Worm (Caenorhabditis elegans) whole organism, young adult: ENCODE measurements around the gene kdp-1.

ENCODE experiments used
- F49E8.2 ChIP-seq: sonication (generic microtip); optimal IDR thresholded peaks from 3 replicates; lab custom pipeline; 2017; ENCODE audit warnings: missing genetic modification characterization, mild to moderate bottlenecking, missing compliant biosample characterization, antibody characterized with exemption, moderate library complexity; ENCODE audit not compliant: insufficient read depth
- Y95B8A.8 ChIP-seq: fragments of 200-800 bp; sonication (Bioruptor generic); IDR thresholded peaks from 2 replicates; pipeline ENCODE4 v1.3.6; 2022; ENCODE audit warnings: missing genetic modification reagents, missing genetic modification characterization, missing compliant biosample characterization
- bed-2 ChIP-seq: fragments of 200-800 bp; sonication (Bioruptor generic); IDR thresholded peaks from 2 replicates; pipeline ENCODE4 v1.3.6; 2022; ENCODE audit warnings: missing genetic modification reagents, missing genetic modification characterization, missing compliant biosample characterization
- cebp-2 ChIP-seq: fragments of 200-800 bp; sonication (Bioruptor generic); IDR thresholded peaks from 2 replicates; pipeline ENCODE4 v1.3.6; 2022; ENCODE audit warnings: missing genetic modification characterization, missing compliant biosample characterization
- dox-1 ChIP-seq: fragments of 200-800 bp; sonication (Bioruptor generic); IDR thresholded peaks from 2 replicates; pipeline ENCODE4 v1.3.6; 2022; ENCODE audit warnings: missing genetic modification reagents, missing genetic modification characterization, missing compliant biosample characterization
- mes-4 ChIP-seq: sonication (generic microtip); optimal IDR thresholded peaks from 2 replicates; lab custom pipeline; 2016; ENCODE audit warnings: missing genotype, missing genetic modification characterization, missing compliant biosample characterization
- pha-4 ChIP-seq: fragments of 150-350 bp; sonication (generic microtip); optimal IDR thresholded peaks from 2 replicates; lab custom pipeline; 2014; ENCODE audit warnings: missing biosample characterization, missing genetic modification reagents, missing genetic modification characterization
- unc-62 ChIP-seq: fragments of 150-350 bp; optimal IDR thresholded peaks from 2 replicates; lab custom pipeline; 2014; ENCODE audit warnings: missing biosample characterization, missing genetic modification reagents, missing genetic modification characterization
- zfh-2 ChIP-seq: fragments of 200-800 bp; sonication (Bioruptor generic); conservative IDR thresholded peaks from 2 replicates; pipeline ENCODE4 v1.3.6; 2022; ENCODE audit warnings: missing genetic modification reagents, missing genetic modification characterization, missing compliant biosample characterization

DNA sequence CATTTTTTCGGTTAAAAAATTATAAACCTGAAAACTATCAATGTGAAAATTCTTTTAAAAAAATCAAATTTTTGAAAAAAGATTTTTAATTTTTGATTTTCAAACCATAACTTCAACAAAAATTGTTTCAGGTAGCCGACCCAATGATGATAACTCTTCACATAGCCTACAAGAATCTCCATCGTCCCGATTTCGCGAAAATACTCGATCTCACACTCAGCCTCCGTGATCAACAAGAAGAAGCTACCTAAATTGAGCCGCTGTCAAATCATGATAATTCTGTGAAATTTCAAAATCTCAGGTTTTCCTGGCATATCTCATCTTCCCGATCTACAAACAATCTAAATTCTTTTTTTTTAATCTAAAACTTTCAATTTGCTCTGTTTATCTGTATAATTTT is 49.7 kb upstream of the kdp-1 start:
- 0 out of 2 replicates have a peak, but pooled peaks have one; percentile 63 for TF ChIP-seq cebp-2 (GFP tag; lab: Robert Waterston, UW)
- no peak for TF ChIP-seq bed-2 (GFP tag; lab: Robert Waterston, UW)
- no peak for TF ChIP-seq pha-4
- no peak for TF ChIP-seq zfh-2 (GFP tag; lab: Robert Waterston, UW)
- TF ChIP-seq F49E8.2 (tag; lab: Kevin White, UChicago) = no peak
- TF ChIP-seq Y95B8A.8 (GFP tag; lab: Robert Waterston, UW) = no peak; the same call in 1 of the 2 replicates
- TF ChIP-seq unc-62 = no peak
- no peak for TF ChIP-seq dox-1 (GFP tag; lab: Robert Waterston, UW)
- no peak for TF ChIP-seq mes-4 (tag; lab: Kevin White, UChicago)
